Fruit fly (Drosophila melanogaster) whole organism, embryonic: ENCODE data around the gene CG33124.

Experiments
- Antp ChIP-seq: fragments of 200-800 bp; sonication (Bioruptor generic); optimal IDR thresholded peaks from 3 replicates; lab custom pipeline; 2016; ENCODE audit warnings: missing biosample characterization, missing genetic modification characterization
- Atf6 ChIP-seq: fragments of 200-800 bp; sonication (Bioruptor generic); IDR thresholded peaks from 2 replicates; pipeline ENCODE4 v1.3.6; 2022; ENCODE audit warnings: missing biosample characterization, missing genetic modification characterization
- CG10267 ChIP-seq: fragments of 200-800 bp; sonication (Bioruptor generic); optimal IDR thresholded peaks from 2 replicates; lab custom pipeline; 2018; ENCODE audit warnings: missing biosample characterization, mild to moderate bottlenecking, missing genetic modification characterization, moderate library complexity
- CG10366 ChIP-seq: fragments of 200-800 bp; sonication (Bioruptor generic); IDR thresholded peaks from 2 replicates; pipeline ENCODE4 v1.3.6; 2022; ENCODE audit warnings: missing biosample characterization, missing genetic modification characterization
- CG12104 ChIP-seq: fragments of 200-800 bp; sonication (Bioruptor generic); optimal IDR thresholded peaks from 3 replicates; lab custom pipeline; 2016; ENCODE audit warnings: missing biosample characterization, missing genetic modification characterization
- CG12236 ChIP-seq: fragments of 200-800 bp; sonication (Bioruptor generic); optimal IDR thresholded peaks from 2 replicates; lab custom pipeline; 2016; ENCODE audit warnings: missing biosample characterization, missing genetic modification characterization
- CG12744 ChIP-seq: fragments of 200-800 bp; sonication (Bioruptor generic); optimal IDR thresholded peaks from 2 replicates; lab custom pipeline; 2016; ENCODE audit warnings: missing biosample characterization, missing genetic modification characterization
- CG14014 ChIP-seq: fragments of 200-800 bp; sonication (Bioruptor generic); IDR thresholded peaks from 2 replicates; pipeline ENCODE4 v1.3.6; 2022; ENCODE audit warnings: missing biosample characterization, missing genetic modification characterization
- CG14667 ChIP-seq: fragments of 200-800 bp; sonication (Bioruptor generic); IDR thresholded peaks from 2 replicates; pipeline ENCODE4 v1.3.6; 2022; ENCODE audit warnings: missing biosample characterization, missing genetic modification characterization
- CG15514 ChIP-seq: fragments of 200-800 bp; sonication (Bioruptor generic); optimal IDR thresholded peaks from 3 replicates; lab custom pipeline; 2017; ENCODE audit warnings: missing biosample characterization, missing genetic modification characterization, mild to moderate bottlenecking, moderate library complexity, missing genetic modification reagents
- CG1603 ChIP-seq: fragments of 200-800 bp; sonication (Bioruptor generic); optimal IDR thresholded peaks from 2 replicates; lab custom pipeline; 2019; ENCODE audit warnings: missing biosample characterization, mild to moderate bottlenecking, missing genetic modification characterization, moderate library complexity
- CG1832 ChIP-seq: fragments of 200-800 bp; sonication (Bioruptor generic); optimal IDR thresholded peaks from 2 replicates; lab custom pipeline; 2017; ENCODE audit warnings: missing biosample characterization, mild to moderate bottlenecking, missing genetic modification characterization, inconsistent platforms
- CG18476 ChIP-seq: fragments of 200-800 bp; sonication (Bioruptor generic); optimal IDR thresholded peaks from 2 replicates; lab custom pipeline; 2016; ENCODE audit warnings: missing biosample characterization, mild to moderate bottlenecking, missing genetic modification characterization
- CG18764 ChIP-seq: fragments of 200-800 bp; sonication (Bioruptor generic); optimal IDR thresholded peaks from 3 replicates; lab custom pipeline; 2016; ENCODE audit warnings: missing biosample characterization, missing genetic modification characterization
- CG2889 ChIP-seq: fragments of 200-800 bp; sonication (Bioruptor generic); IDR thresholded peaks from 3 replicates; pipeline ENCODE4 v1.3.6; 2022; ENCODE audit warnings: missing biosample characterization, missing genetic modification characterization
- CG34224 ChIP-seq: fragments of 200-800 bp; sonication (Bioruptor generic); IDR thresholded peaks from 3 replicates; pipeline ENCODE4 v1.3.6; 2022; ENCODE audit warnings: missing biosample characterization, missing genetic modification characterization; ENCODE audit not compliant: partially characterized antibody
- CG3726 ChIP-seq: fragments of 200-800 bp; sonication (Bioruptor generic); IDR thresholded peaks from 3 replicates; pipeline ENCODE4, ENCODE4 v1.3.6; 2022; ENCODE audit warnings: missing biosample characterization, missing genetic modification characterization
- CG6175 ChIP-seq: fragments of 200-800 bp; sonication (Bioruptor generic); IDR thresholded peaks from 3 replicates; pipeline ENCODE4 v1.3.6; 2022; ENCODE audit warnings: missing biosample characterization, missing genetic modification characterization
- CG6689 ChIP-seq: fragments of 200-800 bp; sonication (Bioruptor generic); IDR thresholded peaks from 2 replicates; pipeline ENCODE4 v1.3.6; 2022; ENCODE audit warnings: missing biosample characterization, missing genetic modification characterization
- CG7372 ChIP-seq: fragments of 200-800 bp; sonication (Bioruptor generic); IDR thresholded peaks from 2 replicates; pipeline ENCODE4 v1.3.6; 2022; ENCODE audit warnings: missing biosample characterization, missing genetic modification characterization
- CHES-1-like ChIP-seq: fragments of 200-800 bp; sonication (Bioruptor generic); optimal IDR thresholded peaks from 2 replicates; lab custom pipeline; 2016; ENCODE audit warnings: missing biosample characterization, missing genetic modification characterization
- Camta ChIP-seq: fragments of 200-800 bp; sonication (Bioruptor generic); optimal IDR thresholded peaks from 2 replicates; lab custom pipeline; 2016; ENCODE audit warnings: missing biosample characterization, missing genetic modification characterization
- Dfd ChIP-seq, 2 experiments: fragments of >200 bp; optimal IDR thresholded peaks; 2 replicates each; lab custom pipeline; 2017; ENCODE audit warnings: missing biosample characterization in 2 of 2, missing genetic modification characterization in 2 of 2
- Drgx ChIP-seq: fragments of 200-800 bp; sonication (Bioruptor generic); IDR thresholded peaks from 2 replicates; pipeline ENCODE4 v1.3.6; 2022; ENCODE audit warnings: missing biosample characterization, missing genetic modification characterization
- GATAe ChIP-seq: fragments of 200-800 bp; sonication (Bioruptor generic); conservative IDR thresholded peaks from 2 replicates; pipeline ENCODE4 v1.3.6; 2022; ENCODE audit warnings: missing biosample characterization, missing genetic modification characterization
- H2.0 ChIP-seq: fragments of 200-800 bp; sonication (Bioruptor generic); IDR thresholded peaks from 2 replicates; pipeline ENCODE4 v1.3.6; 2022; ENCODE audit warnings: missing biosample characterization, missing genetic modification characterization
- Jarid2 ChIP-seq: fragments of 200-800 bp; sonication (Bioruptor generic); optimal IDR thresholded peaks from 3 replicates; lab custom pipeline; 2017; ENCODE audit warnings: mild to moderate bottlenecking, missing biosample characterization, missing genetic modification reagents, missing genetic modification characterization
- Opbp ChIP-seq: fragments of 200-800 bp; sonication (Bioruptor generic); IDR thresholded peaks from 3 replicates; pipeline ENCODE4 v1.3.6; 2022; ENCODE audit warnings: missing biosample characterization, missing genetic modification characterization; ENCODE audit not compliant: partially characterized antibody
- Ptx1 ChIP-seq: fragments of 200-800 bp; sonication (Bioruptor generic); IDR thresholded peaks from 2 replicates; pipeline ENCODE4 v1.3.6; 2022; ENCODE audit warnings: missing biosample characterization, missing genetic modification characterization
- Sry-β ChIP-seq: fragments of 200-800 bp; sonication (Bioruptor generic); optimal IDR thresholded peaks from 2 replicates; lab custom pipeline; 2018; ENCODE audit warnings: missing biosample characterization, mild to moderate bottlenecking, missing genetic modification characterization, moderate library complexity
- Sry-δ ChIP-seq: fragments of 200-800 bp; sonication (Bioruptor generic); optimal IDR thresholded peaks from 2 replicates; lab custom pipeline; 2016; ENCODE audit warnings: missing biosample characterization, missing genetic modification characterization
- Taf1 ChIP-seq: fragments of 200-800 bp; sonication (Bioruptor generic); IDR thresholded peaks from 2 replicates; pipeline ENCODE4 v1.3.6; 2022; ENCODE audit warnings: missing biosample characterization, missing genetic modification characterization
- Usf ChIP-seq: fragments of 200-800 bp; sonication (Bioruptor generic); optimal IDR thresholded peaks from 2 replicates; lab custom pipeline; 2017; ENCODE audit warnings: missing genotype, missing biosample characterization, missing genetic modification characterization
- YL-1 ChIP-seq: fragments of 200-800 bp; sonication (Bioruptor generic); optimal IDR thresholded peaks from 3 replicates; lab custom pipeline; 2017; ENCODE audit warnings: missing biosample characterization, mild to moderate bottlenecking, missing genetic modification characterization
- ac ChIP-seq: fragments of 200-800 bp; sonication (Bioruptor generic); optimal IDR thresholded peaks from 3 replicates; lab custom pipeline; 2017; ENCODE audit warnings: missing biosample characterization, mild to moderate bottlenecking, missing genetic modification characterization
- br ChIP-seq: fragments of >200 bp; optimal IDR thresholded peaks from 2 replicates; lab custom pipeline; 2017
- cwo ChIP-seq: fragments of 200-800 bp; sonication (Bioruptor generic); optimal IDR thresholded peaks from 3 replicates; lab custom pipeline; 2017; ENCODE audit warnings: missing biosample characterization, missing genetic modification characterization, mild to moderate bottlenecking, moderate library complexity, missing genetic modification reagents
- dmrt99B ChIP-seq: fragments of 200-800 bp; sonication (Bioruptor generic); optimal IDR thresholded peaks from 2 replicates; lab custom pipeline; 2018; ENCODE audit warnings: missing biosample characterization, mild to moderate bottlenecking, missing genetic modification characterization, moderate library complexity
- eve ChIP-seq, 2 experiments: fragments of >200 bp; optimal IDR thresholded peaks; 2 replicates each; lab custom pipeline; 2017; ENCODE audit warnings: missing biosample characterization in 2 of 2, missing genetic modification characterization in 2 of 2
- eyg ChIP-seq: fragments of 200-800 bp; sonication (Bioruptor generic); optimal IDR thresholded peaks from 3 replicates; lab custom pipeline; 2016; ENCODE audit warnings: missing biosample characterization, missing genetic modification characterization
- fru ChIP-seq: fragments of >200 bp; optimal IDR thresholded peaks from 2 replicates; lab custom pipeline; 2017
- grn ChIP-seq: fragments of 200-800 bp; sonication (Bioruptor generic); optimal IDR thresholded peaks from 3 replicates; lab custom pipeline; 2017; ENCODE audit warnings: missing biosample characterization, missing genetic modification characterization
- her ChIP-seq: fragments of 200-800 bp; sonication (Bioruptor generic); optimal IDR thresholded peaks from 2 replicates; lab custom pipeline; 2016; ENCODE audit warnings: missing biosample characterization, missing genetic modification characterization
- hth ChIP-seq: fragments of >200 bp; optimal IDR thresholded peaks from 2 replicates; lab custom pipeline; 2017; ENCODE audit warnings: inconsistent platforms
- lov ChIP-seq, 2 experiments: fragments of 200-800 bp in 1 of 2; fragments of >200 bp in 1 of 2; sonication (Bioruptor generic) in 1 of 2; IDR thresholded peaks in 1 of 2; optimal IDR thresholded peaks in 1 of 2; 2 replicates in 1 of 2; 3 replicates in 1 of 2; pipeline versions ENCODE4 v1.3.6 to Lab custom; 2017 to 2022; ENCODE audit warnings: missing biosample characterization in 1 of 2, missing genetic modification characterization in 1 of 2
- nmo ChIP-seq: fragments of 200-800 bp; sonication (Bioruptor generic); optimal IDR thresholded peaks from 2 replicates; lab custom pipeline; 2018; ENCODE audit warnings: missing biosample characterization, mild to moderate bottlenecking, missing genetic modification characterization, moderate library complexity
- pho ChIP-seq: fragments of 200-800 bp; sonication (Bioruptor generic); optimal IDR thresholded peaks from 2 replicates; lab custom pipeline; 2016; ENCODE audit warnings: missing biosample characterization, missing genetic modification characterization
- pros ChIP-seq: fragments of 200-800 bp; sonication (Bioruptor generic); optimal IDR thresholded peaks from 3 replicates; lab custom pipeline; 2019; ENCODE audit warnings: missing biosample characterization, mild to moderate bottlenecking, missing genetic modification characterization, moderate library complexity
- pum ChIP-seq: fragments of 200-800 bp; sonication (Bioruptor generic); optimal IDR thresholded peaks from 2 replicates; lab custom pipeline; 2016; ENCODE audit warnings: missing biosample characterization, missing genetic modification characterization
- so ChIP-seq: fragments of 200-800 bp; sonication (Bioruptor generic); IDR thresholded peaks from 3 replicates; pipeline ENCODE4 v1.3.6; 2022; ENCODE audit warnings: missing biosample characterization, missing genetic modification characterization
- vvl ChIP-seq: fragments of 200-800 bp; sonication (Bioruptor generic); IDR thresholded peaks from 2 replicates; pipeline ENCODE4 v1.3.6; 2022; ENCODE audit warnings: missing biosample characterization, missing genetic modification characterization
- zf30C ChIP-seq: fragments of 200-800 bp; sonication (Bioruptor generic); optimal IDR thresholded peaks from 3 replicates; lab custom pipeline; 2018; ENCODE audit warnings: missing biosample characterization, mild to moderate bottlenecking, missing genetic modification characterization

Gene CG33124

dm6 chr2L:2227316-2227715 is 18.4 kb upstream of the CG33124 start (continued):
- TF ChIP-seq CG10267 (tag; lab: Kevin White, UChicago) (peak; percentile 9), cwo (GFP tag; lab: Kevin White, UChicago) (peak; percentile 11), Sry-δ (GFP tag; lab: Kevin White, UChicago) (no peak), CG6689 (GFP tag; lab: Robert Waterston, UW) (peak; percentile 62), CG12236 (GFP tag; lab: Kevin White, UChicago) (no peak), H2.0 (peak; percentile 54; the same call in 1 of the 2 replicates), br (lab: Kevin White, UChicago) (no peak), CG1603 (tag; lab: Kevin White, UChicago) (peak; percentile 72), CG2889 (GFP tag; lab: Robert Waterston, UW) (no peak), CG18764 (GFP tag; lab: Kevin White, UChicago) (no peak), CG14014 (GFP tag; lab: Robert Waterston, UW) (peak; percentile 53; the same call in 1 of the 2 replicates), CG18476 (GFP tag; lab: Kevin White, UChicago) (no peak), Sry-β (GFP tag; lab: Kevin White, UChicago) (no peak), CG7372 (GFP tag; lab: Robert Waterston, UW) (no peak), eyg (GFP tag; lab: Kevin White, UChicago) (no peak), CG10366 (no peak; the same call in 1 of the 2 replicates), pum (no peak), Ptx1 (peak; percentile 66), GATAe (GFP tag; lab: Robert Waterston, UW) (0 out of 2 replicates have a peak, but pooled peaks have one; percentile 16), Jarid2 (no peak), CG15514 (no peak), Dfd (GFP tag; optimal IDR thresholded peaks at IDR 0.05; lab: Kevin White, UChicago) (no peak), vvl (peak; percentile 86), dmrt99B (tag; lab: Kevin White, UChicago) (peak; percentile 72), Camta (no peak), lov (optimal IDR thresholded peaks at IDR 0.05; lab: Kevin White, UChicago) (no peak), lov (GFP tag; IDR thresholded peaks at IDR 0.05; lab: Robert Waterston, UW) (peak; percentile 25; the same call in 1 of the 3 replicates), eve (GFP tag; optimal IDR thresholded peaks at IDR 0.05; lab: Kevin White, UChicago) (no peak), CHES-1-like (GFP tag; lab: Kevin White, UChicago) (peak; percentile 17), so (GFP tag; lab: Robert Waterston, UW) (peak; percentile 61; the same call in 1 of the 3 replicates), ac (no peak), Atf6 (GFP tag; lab: Robert Waterston, UW) (peak; percentile 55), hth (lab: Kevin White, UChicago) (no peak), YL-1 (GFP tag; lab: Kevin White, UChicago) (no peak), CG6175 (GFP tag; lab: Robert Waterston, UW) (no peak), nmo (GFP tag; lab: Kevin White, UChicago) (peak; percentile 26), zf30C (GFP tag; lab: Kevin White, UChicago) (no peak), pros (GFP tag; lab: Kevin White, UChicago) (peak; percentile 0), pho (GFP tag; lab: Kevin White, UChicago) (peak; percentile 31), Taf1 (no peak), Drgx (GFP tag; lab: Robert Waterston, UW) (peak; percentile 84), grn (GFP tag; lab: Kevin White, UChicago) (no peak), CG34224 (GFP tag; lab: Robert Waterston, UW) (no peak), fru (lab: Kevin White, UChicago) (no peak), CG14667 (GFP tag; lab: Robert Waterston, UW) (no peak), CG1832 (GFP tag; lab: Kevin White, UChicago) (no peak), her (GFP tag; lab: Kevin White, UChicago) (no peak), Antp (GFP tag; lab: Kevin White, UChicago) (peak; percentile 38), Opbp (GFP tag; lab: Robert Waterston, UW) (no peak), CG12104 (GFP tag; lab: Kevin White, UChicago) (peak; percentile 14), Usf (GFP tag; lab: Kevin White, UChicago) (no peak), CG3726 (GFP tag; lab: Robert Waterston, UW) (0 out of 3 replicates have a peak, but pooled peaks have one; percentile 38), CG12744 (no peak)
